Fruit fly (Drosophila melanogaster) whole organism, embryonic: ENCODE measurements around the gene aos.

Source experiments
- Ada2b ChIP-seq: fragments of 200-800 bp; sonication (Bioruptor generic); IDR thresholded peaks from 2 replicates; pipeline ENCODE4 v1.3.6; 2022; ENCODE audit warnings: missing biosample characterization, missing genetic modification characterization
- Atf3 ChIP-seq: fragments of 200-800 bp; sonication (Bioruptor generic); optimal IDR thresholded peaks from 3 replicates; lab custom pipeline; 2016; ENCODE audit warnings: missing biosample characterization, missing genetic modification characterization
- Atf6 ChIP-seq: fragments of 200-800 bp; sonication (Bioruptor generic); IDR thresholded peaks from 2 replicates; pipeline ENCODE4 v1.3.6; 2022; ENCODE audit warnings: missing biosample characterization, missing genetic modification characterization
- CG1024 ChIP-seq: fragments of 200-800 bp; sonication (Bioruptor generic); IDR thresholded peaks from 2 replicates; pipeline ENCODE4 v1.3.6; 2022; ENCODE audit warnings: missing biosample characterization, missing genetic modification characterization
- CG10366 ChIP-seq: fragments of 200-800 bp; sonication (Bioruptor generic); IDR thresholded peaks from 2 replicates; pipeline ENCODE4 v1.3.6; 2022; ENCODE audit warnings: missing biosample characterization, missing genetic modification characterization
- CG10462 ChIP-seq: fragments of 200-800 bp; sonication (Bioruptor generic); optimal IDR thresholded peaks from 2 replicates; lab custom pipeline; 2016; ENCODE audit warnings: missing biosample characterization, missing genetic modification characterization
- CG10543 ChIP-seq: fragments of 200-800 bp; sonication (Bioruptor generic); optimal IDR thresholded peaks from 3 replicates; lab custom pipeline; 2017; ENCODE audit warnings: missing biosample characterization, mild to moderate bottlenecking, missing genetic modification characterization, moderate library complexity
- CG12299 ChIP-seq: fragments of 200-800 bp; sonication (Bioruptor generic); optimal IDR thresholded peaks from 2 replicates; lab custom pipeline; 2018; ENCODE audit warnings: missing biosample characterization, mild to moderate bottlenecking, missing genetic modification characterization
- CG12769 ChIP-seq: fragments of 200-800 bp; sonication (Bioruptor generic); optimal IDR thresholded peaks from 2 replicates; lab custom pipeline; 2019; ENCODE audit warnings: missing biosample characterization, mild to moderate bottlenecking, missing genetic modification characterization, moderate library complexity
- CG13296 ChIP-seq: fragments of 200-800 bp; sonication (Bioruptor generic); optimal IDR thresholded peaks from 3 replicates; lab custom pipeline; 2018; ENCODE audit warnings: missing biosample characterization, mild to moderate bottlenecking, missing genetic modification characterization
- CG14965 ChIP-seq: fragments of 200-800 bp; sonication (Bioruptor generic); optimal IDR thresholded peaks from 2 replicates; lab custom pipeline; 2016; ENCODE audit warnings: missing biosample characterization, missing genetic modification characterization, borderline replicate concordance
- CG17385 ChIP-seq: fragments of 200-800 bp; sonication (Bioruptor generic); optimal IDR thresholded peaks from 3 replicates; lab custom pipeline; 2018; ENCODE audit warnings: missing biosample characterization, mild to moderate bottlenecking, missing genetic modification characterization
- CG2116 ChIP-seq: fragments of 200-800 bp; sonication (Bioruptor generic); optimal IDR thresholded peaks from 3 replicates; lab custom pipeline; 2018; ENCODE audit warnings: missing biosample characterization, mild to moderate bottlenecking, missing genetic modification characterization
- CG32772 ChIP-seq: fragments of 200-800 bp; sonication (Bioruptor generic); IDR thresholded peaks from 2 replicates; pipeline ENCODE4 v1.3.6; 2022; ENCODE audit warnings: missing biosample characterization, missing genetic modification characterization
- CG3838 ChIP-seq: fragments of 200-800 bp; sonication (Bioruptor generic); optimal IDR thresholded peaks from 3 replicates; lab custom pipeline; 2016; ENCODE audit warnings: missing biosample characterization, missing genetic modification characterization
- CG6272 ChIP-seq: fragments of 200-800 bp; sonication (Bioruptor generic); IDR thresholded peaks from 2 replicates; pipeline ENCODE4 v1.3.6; 2022; ENCODE audit warnings: missing biosample characterization, missing genetic modification characterization
- CG6683 ChIP-seq: fragments of 200-800 bp; sonication (Bioruptor generic); optimal IDR thresholded peaks from 2 replicates; lab custom pipeline; 2017; ENCODE audit warnings: missing biosample characterization, mild to moderate bottlenecking, missing genetic modification characterization, missing genetic modification reagents
- CG6765 ChIP-seq: fragments of 200-800 bp; sonication (Bioruptor generic); optimal IDR thresholded peaks from 3 replicates; lab custom pipeline; 2017; ENCODE audit warnings: missing biosample characterization, mild to moderate bottlenecking, missing genetic modification characterization
- CG9797 ChIP-seq: fragments of 200-800 bp; sonication (Bioruptor generic); optimal IDR thresholded peaks from 3 replicates; lab custom pipeline; 2018; ENCODE audit warnings: missing biosample characterization, mild to moderate bottlenecking, missing genetic modification characterization
- Camta ChIP-seq: fragments of 200-800 bp; sonication (Bioruptor generic); optimal IDR thresholded peaks from 2 replicates; lab custom pipeline; 2016; ENCODE audit warnings: missing biosample characterization, missing genetic modification characterization
- CkIIα-i1 ChIP-seq: fragments of 200-800 bp; sonication (Bioruptor generic); IDR thresholded peaks from 2 replicates; pipeline ENCODE4 v1.3.6; 2022; ENCODE audit warnings: missing biosample characterization, missing genetic modification characterization
- Hmr ChIP-seq: fragments of 200-800 bp; sonication (Bioruptor generic); optimal IDR thresholded peaks from 3 replicates; lab custom pipeline; 2017; ENCODE audit warnings: mild to moderate bottlenecking, missing biosample characterization, missing genetic modification reagents, missing genetic modification characterization
- Lhr ChIP-seq: fragments of 200-800 bp; sonication (Bioruptor generic); optimal IDR thresholded peaks from 3 replicates; lab custom pipeline; 2017; ENCODE audit warnings: mild to moderate bottlenecking, missing biosample characterization, missing genetic modification reagents, missing genetic modification characterization
- Lpt ChIP-seq: fragments of >200 bp; optimal IDR thresholded peaks from 2 replicates; lab custom pipeline; 2018; ENCODE audit warnings: missing biosample characterization, missing genetic modification characterization
- NC2β ChIP-seq: fragments of 200-800 bp; sonication (Bioruptor generic); optimal IDR thresholded peaks from 2 replicates; lab custom pipeline; 2016; ENCODE audit warnings: missing biosample characterization, missing genetic modification characterization
- Nf-YB ChIP-seq: fragments of 200-800 bp; sonication (Bioruptor generic); optimal IDR thresholded peaks from 3 replicates; lab custom pipeline; 2019; ENCODE audit warnings: missing biosample characterization, mild to moderate bottlenecking, missing genetic modification characterization, moderate library complexity
- PHDP ChIP-seq: fragments of 200-800 bp; sonication (Bioruptor generic); optimal IDR thresholded peaks from 3 replicates; lab custom pipeline; 2018; ENCODE audit warnings: missing biosample characterization, mild to moderate bottlenecking, missing genetic modification characterization, moderate library complexity
- Pdp1 ChIP-seq, 2 experiments: fragments of 200-800 bp; sonication (Bioruptor generic); optimal IDR thresholded peaks; 3 replicates each; lab custom pipeline; 2016; ENCODE audit warnings: missing biosample characterization in 2 of 2, missing genetic modification characterization in 2 of 2, mild to moderate bottlenecking in 1 of 2, moderate library complexity in 1 of 2
- Sox102F ChIP-seq: fragments of 200-800 bp; sonication (Bioruptor generic); optimal IDR thresholded peaks from 2 replicates; lab custom pipeline; 2018; ENCODE audit warnings: missing biosample characterization, mild to moderate bottlenecking, missing genetic modification characterization, moderate library complexity
- Sry-β ChIP-seq: fragments of 200-800 bp; sonication (Bioruptor generic); optimal IDR thresholded peaks from 2 replicates; lab custom pipeline; 2018; ENCODE audit warnings: missing biosample characterization, mild to moderate bottlenecking, missing genetic modification characterization, moderate library complexity
- Sry-δ ChIP-seq: fragments of 200-800 bp; sonication (Bioruptor generic); optimal IDR thresholded peaks from 2 replicates; lab custom pipeline; 2016; ENCODE audit warnings: missing biosample characterization, missing genetic modification characterization
- Taf1 ChIP-seq: fragments of 200-800 bp; sonication (Bioruptor generic); IDR thresholded peaks from 2 replicates; pipeline ENCODE4 v1.3.6; 2022; ENCODE audit warnings: missing biosample characterization, missing genetic modification characterization
- Xbp1 ChIP-seq: fragments of 200-800 bp; sonication (Bioruptor generic); optimal IDR thresholded peaks from 3 replicates; lab custom pipeline; 2016; ENCODE audit warnings: missing biosample characterization, mild to moderate bottlenecking, missing genetic modification characterization
- br ChIP-seq: fragments of >200 bp; optimal IDR thresholded peaks from 2 replicates; lab custom pipeline; 2017
- cg ChIP-seq: fragments of 200-800 bp; sonication (Bioruptor generic); optimal IDR thresholded peaks from 3 replicates; lab custom pipeline; 2019; ENCODE audit warnings: missing biosample characterization, mild to moderate bottlenecking, missing genetic modification characterization, moderate library complexity
- chif ChIP-seq, 2 experiments: fragments of 200-800 bp; sonication (Bioruptor generic); optimal IDR thresholded peaks; 3 replicates each; lab custom pipeline; 2016; ENCODE audit warnings: missing biosample characterization in 2 of 2, missing genetic modification characterization in 2 of 2
- da ChIP-seq: fragments of 200-800 bp; sonication (Bioruptor generic); optimal IDR thresholded peaks from 2 replicates; lab custom pipeline; 2016; ENCODE audit warnings: missing biosample characterization, missing genetic modification characterization
- esg ChIP-seq: fragments of 200-800 bp; sonication (Bioruptor generic); conservative IDR thresholded peaks from 2 replicates; pipeline ENCODE4 v1.3.6; 2022; ENCODE audit warnings: missing biosample characterization, missing genetic modification characterization
- eyg ChIP-seq: fragments of 200-800 bp; sonication (Bioruptor generic); optimal IDR thresholded peaks from 3 replicates; lab custom pipeline; 2016; ENCODE audit warnings: missing biosample characterization, missing genetic modification characterization
- ham ChIP-seq: fragments of 200-800 bp; sonication (Bioruptor generic); IDR thresholded peaks from 2 replicates; pipeline ENCODE4 v1.3.6; 2022; ENCODE audit warnings: missing biosample characterization, missing genetic modification characterization
- otp ChIP-seq: fragments of 200-800 bp; sonication (Bioruptor generic); IDR thresholded peaks from 3 replicates; pipeline ENCODE4, ENCODE4 v1.3.6; 2022; ENCODE audit warnings: missing biosample characterization, missing genetic modification characterization
- p53 ChIP-seq: fragments of 200-800 bp; sonication (Bioruptor generic); optimal IDR thresholded peaks from 2 replicates; lab custom pipeline; 2016; ENCODE audit warnings: missing biosample characterization, missing genetic modification characterization
- row ChIP-seq: fragments of 200-800 bp; sonication (Bioruptor generic); IDR thresholded peaks from 3 replicates; pipeline ENCODE4 v1.3.6; 2022; ENCODE audit warnings: missing biosample characterization, missing genetic modification characterization
- slbo ChIP-seq: fragments of 200-800 bp; sonication (Bioruptor generic); IDR thresholded peaks from 2 replicates; pipeline ENCODE4 v1.3.6; 2022; ENCODE audit warnings: missing biosample characterization, missing genetic modification characterization
- slp2 ChIP-seq: fragments of 200-800 bp; sonication (Bioruptor generic); optimal IDR thresholded peaks from 2 replicates; lab custom pipeline; 2016; ENCODE audit warnings: missing biosample characterization, missing genetic modification characterization
- sqz ChIP-seq: fragments of 200-800 bp; sonication (Bioruptor generic); optimal IDR thresholded peaks from 3 replicates; lab custom pipeline; 2018; ENCODE audit warnings: missing biosample characterization, mild to moderate bottlenecking, missing genetic modification characterization
- sug ChIP-seq: fragments of 200-800 bp; optimal IDR thresholded peaks from 2 replicates; lab custom pipeline; 2019; ENCODE audit warnings: missing biosample characterization, mild to moderate bottlenecking, missing genetic modification characterization, moderate library complexity
- z ChIP-seq: fragments of 200-800 bp; sonication (Bioruptor generic); IDR thresholded peaks from 3 replicates; pipeline ENCODE4 v1.3.6; 2022; ENCODE audit warnings: missing biosample characterization, missing genetic modification characterization
- zen ChIP-seq: fragments of 200-800 bp; sonication (Bioruptor generic); optimal IDR thresholded peaks from 3 replicates; lab custom pipeline; 2018; ENCODE audit warnings: missing biosample characterization, mild to moderate bottlenecking, missing genetic modification characterization, moderate library complexity
- zfh2 ChIP-seq: fragments of 200-800 bp; sonication (Bioruptor generic); optimal IDR thresholded peaks from 2 replicates; lab custom pipeline; 2016; ENCODE audit warnings: missing biosample characterization, missing genetic modification characterization

aos gene

DNA sequence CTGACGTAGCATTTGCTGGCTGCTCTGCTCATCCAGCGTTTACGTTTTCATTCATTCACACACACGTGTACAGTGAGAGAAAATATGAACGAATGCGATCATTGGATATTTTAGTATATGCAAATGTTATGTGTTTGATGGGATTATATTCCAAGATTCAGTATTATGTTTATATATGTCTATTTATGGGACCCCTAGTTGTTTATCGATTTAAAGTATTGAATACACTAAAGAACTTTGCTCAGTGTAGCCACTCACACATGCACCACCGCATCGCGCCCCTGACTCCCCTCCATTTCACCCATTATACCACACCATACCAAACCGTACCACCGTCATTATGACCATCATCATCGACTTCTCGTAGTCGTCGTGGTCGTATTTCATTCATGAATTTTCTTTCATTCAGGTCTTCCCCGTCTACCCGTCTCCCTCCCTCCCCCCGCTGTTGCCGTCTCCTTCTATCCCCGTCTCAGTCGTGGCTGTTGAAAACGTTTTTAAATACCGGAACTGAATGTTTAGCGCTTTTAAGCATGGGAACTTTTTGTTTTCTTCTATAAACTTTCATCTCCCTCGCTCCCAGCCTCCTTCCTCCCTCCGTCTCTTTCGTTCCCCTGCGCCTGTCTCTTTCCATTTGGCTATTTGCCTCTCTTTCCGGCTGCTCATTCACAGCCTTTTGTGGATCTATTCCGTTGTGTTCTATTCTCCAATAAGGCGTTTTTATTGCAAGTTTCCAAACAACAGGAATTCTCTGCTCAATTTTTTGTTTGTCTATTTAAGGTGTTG lies 2.8 kb downstream of the aos start (continued):
- TF ChIP-seq Sox102F (GFP tag; lab: Kevin White, UChicago) (peak; percentile 98), CG17385 (peak; percentile 94), esg (GFP tag; lab: Robert Waterston, UW) (peak; percentile 96), Sry-β (peak; percentile 72), CG10366 (peak; percentile 97), zfh2 (peak; percentile 84), da (GFP tag; lab: Kevin White, UChicago) (peak; percentile 91), ham (GFP tag; lab: Robert Waterston, UW) (peak; percentile 73), Atf3 (GFP tag; lab: Kevin White, UChicago) (peak; percentile 96), cg (GFP tag; lab: Kevin White, UChicago) (peak; percentile 81), CkIIα-i1 (peak; percentile 90), zen (tag; lab: Kevin White, UChicago) (peak; percentile 96), Lpt (GFP tag; lab: Kevin White, UChicago) (no peak), CG6272 (GFP tag; lab: Robert Waterston, UW) (peak; percentile 93), CG3838 (peak; percentile 92), CG12769 (tag; lab: Kevin White, UChicago) (peak; percentile 98), chif (GFP tag; optimal IDR thresholded peaks at IDR 0.05; lab: Kevin White, UChicago) (peak; percentile 98 to 99), CG2116 (GFP tag; lab: Kevin White, UChicago) (peak; percentile 78), CG6683 (peak; percentile 91), Taf1 (GFP tag; lab: Robert Waterston, UW) (peak; percentile 91), NC2β (GFP tag; lab: Kevin White, UChicago) (peak; percentile 97), Lhr (peak; percentile 96), br (lab: Kevin White, UChicago) (no peak), CG14965 (GFP tag; lab: Kevin White, UChicago) (peak; percentile 81), CG13296 (GFP tag; lab: Kevin White, UChicago) (peak; percentile 90), PHDP (tag; lab: Kevin White, UChicago) (peak; percentile 97), Ada2b (GFP tag; lab: Robert Waterston, UW) (peak; percentile 97), z (GFP tag; lab: Robert Waterston, UW) (peak; percentile 73; the same call in 2 of the 3 replicates), CG32772 (GFP tag; lab: Robert Waterston, UW) (peak; percentile 97), Xbp1 (GFP tag; lab: Kevin White, UChicago) (peak; percentile 98), sug (peak; percentile 88), CG1024 (peak; percentile 95), Camta (GFP tag; lab: Kevin White, UChicago) (peak; percentile 97), Hmr (peak; percentile 89), otp (GFP tag; lab: Robert Waterston, UW) (peak; percentile 97), Atf6 (peak; percentile 91), p53 (GFP tag; lab: Kevin White, UChicago) (peak; percentile 84), CG10543 (GFP tag; lab: Kevin White, UChicago) (peak; percentile 81), eyg (peak; percentile 90), CG10462 (GFP tag; lab: Kevin White, UChicago) (peak; percentile 96), slbo (GFP tag; lab: Robert Waterston, UW) (peak; percentile 95), CG6765 (GFP tag; lab: Kevin White, UChicago) (peak; percentile 80), Sry-δ (peak; percentile 70), Pdp1 (GFP tag; optimal IDR thresholded peaks at IDR 0.05; lab: Kevin White, UChicago) (peak; percentile 97), sqz (GFP tag; lab: Kevin White, UChicago) (peak; percentile 95), row (peak; percentile 98), Nf-YB (peak; percentile 86), slp2 (GFP tag; lab: Kevin White, UChicago) (peak; percentile 97), CG9797 (GFP tag; lab: Kevin White, UChicago) (peak; percentile 50), CG12299 (peak; percentile 94)
